Fruit fly (Drosophila melanogaster): ENCODE data around the gene CG42709.

DNA sequence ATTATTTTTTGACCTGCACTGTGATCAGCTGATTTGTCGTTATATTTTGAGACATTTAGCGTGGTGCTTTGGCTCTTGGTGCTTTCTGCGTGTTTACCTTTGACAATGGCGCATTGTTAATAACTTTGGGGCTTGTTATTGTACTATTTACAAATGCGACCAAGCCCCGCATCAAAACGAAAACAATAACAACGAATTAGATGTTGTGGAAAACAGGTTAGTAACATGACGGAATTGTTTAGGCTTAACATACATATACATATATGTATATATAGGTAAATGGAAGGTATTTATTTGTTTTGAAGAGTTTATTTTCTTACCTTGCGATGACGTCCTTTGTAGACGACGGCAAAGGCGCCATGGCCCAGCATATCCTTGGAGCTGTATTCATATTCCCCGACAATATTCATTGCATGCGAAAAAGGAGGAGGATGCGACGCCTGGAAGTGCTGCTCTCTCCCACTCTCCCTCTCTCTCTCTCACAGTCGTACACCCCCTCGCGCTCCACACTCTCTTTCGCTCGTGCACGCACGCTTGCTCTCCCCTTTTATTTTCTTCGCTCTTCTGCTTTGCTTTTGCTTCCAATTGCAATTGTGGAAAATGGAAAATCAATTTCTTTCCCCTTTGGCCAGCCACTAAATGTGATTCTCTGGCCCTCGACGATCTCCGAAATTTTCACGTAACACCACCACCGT lies 14.2 kb downstream of the CG42709 start:
- no peak for TF ChIP-seq gcm2 (GFP tag; optimal IDR thresholded peaks at IDR 0.05)
- no peak for TF ChIP-seq cwo (GFP tag; optimal IDR thresholded peaks at IDR 0.05)
- TF ChIP-seq Blimp-1 (GFP tag; optimal IDR thresholded peaks at IDR 0.05) = no peak
